Fruit fly (Drosophila melanogaster): Measurements from ENCODE around the gene CG31140.

Gene CG31140

DNA sequence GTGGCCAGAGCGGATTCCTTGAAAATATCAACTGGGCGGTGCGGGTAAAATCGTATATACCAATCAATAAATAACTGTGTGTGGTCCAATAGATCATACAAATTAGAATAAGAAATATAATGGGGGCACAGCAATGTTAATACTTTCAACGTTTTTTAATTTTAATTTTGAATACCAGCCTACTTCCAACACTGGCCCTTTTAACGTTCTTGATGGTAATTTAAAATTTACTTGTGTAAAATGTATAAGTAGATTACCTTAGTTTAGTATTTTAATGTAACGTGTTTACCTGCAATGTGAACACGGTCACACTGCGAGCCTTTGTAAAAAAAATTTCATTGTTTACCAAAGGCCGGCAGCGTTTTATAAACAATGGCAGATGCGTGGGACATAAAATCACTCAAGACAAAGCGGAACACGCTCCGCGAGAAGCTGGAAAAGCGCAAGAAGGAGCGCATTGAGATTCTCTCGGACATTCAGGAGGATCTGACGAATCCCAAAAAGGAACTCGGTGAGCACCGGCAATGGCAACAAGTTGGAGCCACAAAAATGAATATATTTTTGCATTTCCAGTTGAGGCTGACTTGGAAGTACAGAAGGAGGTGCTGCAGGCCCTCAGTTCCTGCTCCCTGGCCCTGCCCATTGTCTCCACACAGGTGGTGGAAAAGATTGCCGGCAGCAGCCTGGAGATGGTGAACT lies 69.0 kb downstream of the CG31140 start, which contains the start of the genes KrT95D and Mettl3 (continued):
- TF ChIP-seq Blimp-1 (GFP tag; optimal IDR thresholded peaks at IDR 0.05) (no peak), CG6272 (GFP tag; IDR thresholded peaks at IDR 0.05) (no peak), pita (GFP tag; optimal IDR thresholded peaks at IDR 0.05) (no peak), Optix (GFP tag; IDR thresholded peaks at IDR 0.05) (no peak), Antp (GFP tag; optimal IDR thresholded peaks at IDR 0.05) (no peak), CG31388 (GFP tag; optimal IDR thresholded peaks at IDR 0.05) (no peak), CG11093 (GFP tag; IDR thresholded peaks at IDR 0.05) (no peak), abd-A (tag; optimal IDR thresholded peaks at IDR 0.05) (no peak), Tbp (GFP tag; optimal IDR thresholded peaks at IDR 0.05) (peak; percentile 62), amos (GFP tag; IDR thresholded peaks at IDR 0.05; ENCODE audit: partially characterized antibody) (peak; percentile 35), CG13775 (GFP tag; optimal IDR thresholded peaks at IDR 0.05) (no peak), chif (GFP tag; optimal IDR thresholded peaks at IDR 0.05) (no peak), unc-4 (GFP tag; IDR thresholded peaks at IDR 0.05; ENCODE audit: partially characterized antibody) (no peak), CG2129 (GFP tag; IDR thresholded peaks at IDR 0.05; ENCODE audit: partially characterized antibody) (no peak), CG3847 (GFP tag; IDR thresholded peaks at IDR 0.05) (peak; percentile 30; the same call in 1 of the 2 replicates), sens (GFP tag) (peak; percentile 83), usp (GFP tag; optimal IDR thresholded peaks at IDR 0.05) (no peak), Max (GFP tag; optimal IDR thresholded peaks at IDR 0.05) (peak; percentile 46), B-H2 (GFP tag; optimal IDR thresholded peaks at IDR 0.05) (no peak), CG13287 (GFP tag; IDR thresholded peaks at IDR 0.05; ENCODE audit: partially characterized antibody) (peak; percentile 49), CG16813 (GFP tag; IDR thresholded peaks at IDR 0.05; ENCODE audit: partially characterized antibody) (peak; percentile 24; the same call in 2 of the 3 replicates), CG10462 (GFP tag; optimal IDR thresholded peaks at IDR 0.05) (no peak), Atf3 (GFP tag; optimal IDR thresholded peaks at IDR 0.05) (no peak), h (optimal IDR thresholded peaks at IDR 0.05) (no peak), CG15696 (tag; optimal IDR thresholded peaks at IDR 0.05) (peak; percentile 8), CG33213 (GFP tag; optimal IDR thresholded peaks at IDR 0.05) (peak; percentile 42), Fer1 (GFP tag; optimal IDR thresholded peaks at IDR 0.05) (no peak), Dref (GFP tag; IDR thresholded peaks at IDR 0.05) (no peak), ara (GFP tag; IDR thresholded peaks at IDR 0.05) (0 out of 2 replicates have a peak, but pooled peaks have one; percentile 17), nerfin-2 (GFP tag; IDR thresholded peaks at IDR 0.05; ENCODE audit: partially characterized antibody) (no peak), shn (GFP tag; optimal IDR thresholded peaks at IDR 0.05) (no peak), CG10147 (GFP tag; optimal IDR thresholded peaks at IDR 0.05) (no peak), GATAe (GFP tag; conservative IDR thresholded peaks at IDR 0.05) (no peak), Mes4 (GFP tag; optimal IDR thresholded peaks at IDR 0.05) (no peak), chm (GFP tag; IDR thresholded peaks at IDR 0.05) (no peak), Neu2 (GFP tag; optimal IDR thresholded peaks at IDR 0.05; ENCODE audit: borderline replicate concordance) (no peak), bigmax (GFP tag; optimal IDR thresholded peaks at IDR 0.05) (no peak), slbo (GFP tag; IDR thresholded peaks at IDR 0.05) (no peak), Doc2 (GFP tag; IDR thresholded peaks at IDR 0.05) (no peak), knrl (GFP tag; IDR thresholded peaks at IDR 0.05; ENCODE audit: partially characterized antibody) (peak; percentile 43; the same call in 1 of the 3 replicates), pho (GFP tag; optimal IDR thresholded peaks at IDR 0.05) (peak; percentile 14), CG13296 (GFP tag; optimal IDR thresholded peaks at IDR 0.05) (no peak), CG11085 (GFP tag; IDR thresholded peaks at IDR 0.05) (no peak), Lpt (GFP tag; optimal IDR thresholded peaks at IDR 0.05) (no peak), Ssrp (tag; optimal IDR thresholded peaks at IDR 0.05) (no peak), gem (tag; optimal IDR thresholded peaks at IDR 0.05) (peak; percentile 32)

Measured in whole organism, embryonic.